Fruit fly (Drosophila melanogaster) whole organism, embryonic: ENCODE data around the gene Drsl4.

Experiments used
- Abd-B ChIP-seq: fragments of 200-800 bp; sonication (Bioruptor generic); optimal IDR thresholded peaks from 2 replicates; lab custom pipeline; 2018; ENCODE audit warnings: missing biosample characterization, mild to moderate bottlenecking, missing genetic modification characterization, moderate library complexity
- Atf3 ChIP-seq: fragments of 200-800 bp; sonication (Bioruptor generic); optimal IDR thresholded peaks from 3 replicates; lab custom pipeline; 2016; ENCODE audit warnings: missing biosample characterization, missing genetic modification characterization
- BEAF-32 ChIP-seq: fragments of 200-800 bp; sonication (Bioruptor generic); optimal IDR thresholded peaks from 3 replicates; lab custom pipeline; 2017; ENCODE audit warnings: missing biosample characterization, missing genetic modification characterization, mild to moderate bottlenecking, moderate library complexity, missing genetic modification reagents
- C15 ChIP-seq: fragments of 200-800 bp; sonication (Bioruptor generic); IDR thresholded peaks from 3 replicates; pipeline ENCODE4 v1.3.6; 2022; ENCODE audit warnings: missing biosample characterization, missing genetic modification characterization
- CG10274 ChIP-seq: fragments of 200-800 bp; sonication (Bioruptor generic); optimal IDR thresholded peaks from 3 replicates; lab custom pipeline; 2017; ENCODE audit warnings: missing biosample characterization, mild to moderate bottlenecking, missing genetic modification characterization
- CG10462 ChIP-seq: fragments of 200-800 bp; sonication (Bioruptor generic); optimal IDR thresholded peaks from 2 replicates; lab custom pipeline; 2016; ENCODE audit warnings: missing biosample characterization, missing genetic modification characterization
- CG10543 ChIP-seq: fragments of 200-800 bp; sonication (Bioruptor generic); optimal IDR thresholded peaks from 3 replicates; lab custom pipeline; 2017; ENCODE audit warnings: missing biosample characterization, mild to moderate bottlenecking, missing genetic modification characterization, moderate library complexity
- CG11456 ChIP-seq: fragments of 200-800 bp; sonication (Bioruptor generic); IDR thresholded peaks from 3 replicates; pipeline ENCODE4 v1.3.6; 2022; ENCODE audit warnings: missing biosample characterization, missing genetic modification characterization
- CG11696 ChIP-seq: fragments of 200-800 bp; sonication (Bioruptor generic); IDR thresholded peaks from 2 replicates; pipeline ENCODE4 v1.3.6; 2022; ENCODE audit warnings: missing biosample characterization, missing genetic modification characterization
- CG13296 ChIP-seq: fragments of 200-800 bp; sonication (Bioruptor generic); optimal IDR thresholded peaks from 3 replicates; lab custom pipeline; 2018; ENCODE audit warnings: missing biosample characterization, mild to moderate bottlenecking, missing genetic modification characterization
- CG14441 ChIP-seq: fragments of 200-800 bp; sonication (Bioruptor generic); IDR thresholded peaks from 2 replicates; pipeline ENCODE4 v1.3.6; 2022; ENCODE audit warnings: missing biosample characterization, missing genetic modification characterization
- CG15479 ChIP-seq: fragments of 200-800 bp; sonication (Bioruptor generic); optimal IDR thresholded peaks from 3 replicates; lab custom pipeline; 2019; ENCODE audit warnings: missing biosample characterization, mild to moderate bottlenecking, missing genetic modification characterization, moderate library complexity
- CG15514 ChIP-seq: fragments of 200-800 bp; sonication (Bioruptor generic); optimal IDR thresholded peaks from 3 replicates; lab custom pipeline; 2017; ENCODE audit warnings: missing biosample characterization, missing genetic modification characterization, mild to moderate bottlenecking, moderate library complexity, missing genetic modification reagents
- CG16779 ChIP-seq: fragments of 200-800 bp; sonication (Bioruptor generic); IDR thresholded peaks from 2 replicates; pipeline ENCODE4 v1.3.6; 2022; ENCODE audit warnings: missing biosample characterization, missing genetic modification characterization
- CG16815 ChIP-seq: fragments of 200-800 bp; sonication (Bioruptor generic); optimal IDR thresholded peaks from 3 replicates; lab custom pipeline; 2017; ENCODE audit warnings: missing biosample characterization, mild to moderate bottlenecking, missing genetic modification characterization
- CG17912 ChIP-seq: fragments of 200-800 bp; sonication (Bioruptor generic); optimal IDR thresholded peaks from 2 replicates; lab custom pipeline; 2018; ENCODE audit warnings: missing biosample characterization, mild to moderate bottlenecking, missing genetic modification characterization
- CG18599 ChIP-seq: fragments of 200-800 bp; sonication (Bioruptor generic); optimal IDR thresholded peaks from 3 replicates; lab custom pipeline; 2017; ENCODE audit warnings: missing biosample characterization, missing genetic modification characterization, mild to moderate bottlenecking, moderate library complexity, missing genetic modification reagents
- CG2129 ChIP-seq: fragments of 200-800 bp; sonication (Bioruptor generic); IDR thresholded peaks from 2 replicates; pipeline ENCODE4 v1.3.6; 2022; ENCODE audit warnings: missing biosample characterization, missing genetic modification characterization; ENCODE audit not compliant: partially characterized antibody
- CG31224 ChIP-seq: fragments of 200-800 bp; sonication (Bioruptor generic); IDR thresholded peaks from 2 replicates; pipeline ENCODE4 v1.3.6; 2022; ENCODE audit warnings: missing biosample characterization, missing genetic modification characterization
- CG34376 ChIP-seq: fragments of 200-800 bp; sonication (Bioruptor generic); optimal IDR thresholded peaks from 2 replicates; lab custom pipeline; 2018; ENCODE audit warnings: missing biosample characterization, mild to moderate bottlenecking, missing genetic modification characterization
- CG43689 ChIP-seq: fragments of 200-800 bp; sonication (Bioruptor generic); IDR thresholded peaks from 2 replicates; pipeline ENCODE4 v1.3.6; 2022; ENCODE audit warnings: missing biosample characterization, missing genetic modification characterization
- CG6765 ChIP-seq: fragments of 200-800 bp; sonication (Bioruptor generic); optimal IDR thresholded peaks from 3 replicates; lab custom pipeline; 2017; ENCODE audit warnings: missing biosample characterization, mild to moderate bottlenecking, missing genetic modification characterization
- CG7745 ChIP-seq: fragments of 200-800 bp; sonication (Bioruptor generic); optimal IDR thresholded peaks from 2 replicates; lab custom pipeline; 2018; ENCODE audit warnings: missing biosample characterization, mild to moderate bottlenecking, missing genetic modification characterization, moderate library complexity
- D19A ChIP-seq: fragments of 200-800 bp; optimal IDR thresholded peaks from 3 replicates; lab custom pipeline; 2019; ENCODE audit warnings: missing biosample characterization, mild to moderate bottlenecking, missing genetic modification characterization, moderate library complexity
- Doc2 ChIP-seq: fragments of 200-800 bp; sonication (Bioruptor generic); IDR thresholded peaks from 2 replicates; pipeline ENCODE4 v1.3.6; 2022; ENCODE audit warnings: missing biosample characterization, missing genetic modification characterization
- E2f2 ChIP-seq: fragments of 200-800 bp; sonication (Bioruptor generic); IDR thresholded peaks from 2 replicates; pipeline ENCODE4 v1.3.6; 2022; ENCODE audit warnings: missing biosample characterization, missing genetic modification characterization
- Med ChIP-seq: fragments of 200-800 bp; sonication (Bioruptor generic); peaks from one replicate; lab custom pipeline; 2016; ENCODE audit warnings: missing biosample characterization, missing genetic modification characterization, mild to moderate bottlenecking, inconsistent platforms, moderate library complexity
- Nf-YC ChIP-seq: fragments of 200-800 bp; optimal IDR thresholded peaks from 3 replicates; lab custom pipeline; 2019; ENCODE audit warnings: missing biosample characterization, mild to moderate bottlenecking, missing genetic modification characterization, moderate library complexity
- Pdp1 ChIP-seq, 2 experiments: fragments of 200-800 bp; sonication (Bioruptor generic); optimal IDR thresholded peaks; 3 replicates each; lab custom pipeline; 2016; ENCODE audit warnings: missing biosample characterization in 2 of 2, missing genetic modification characterization in 2 of 2, mild to moderate bottlenecking in 1 of 2, moderate library complexity in 1 of 2
- Rfx ChIP-seq: fragments of 200-800 bp; sonication (Bioruptor generic); IDR thresholded peaks from 2 replicates; pipeline ENCODE4 v1.3.6; 2022; ENCODE audit warnings: missing biosample characterization, missing genetic modification characterization
- Side ChIP-seq: fragments of 200-800 bp; sonication (Bioruptor generic); optimal IDR thresholded peaks from 2 replicates; lab custom pipeline; 2016; ENCODE audit warnings: missing biosample characterization, missing genetic modification characterization
- Sox102F ChIP-seq: fragments of 200-800 bp; sonication (Bioruptor generic); optimal IDR thresholded peaks from 2 replicates; lab custom pipeline; 2018; ENCODE audit warnings: missing biosample characterization, mild to moderate bottlenecking, missing genetic modification characterization, moderate library complexity
- bbx ChIP-seq: fragments of 200-800 bp; sonication (Bioruptor generic); IDR thresholded peaks from 2 replicates; pipeline ENCODE4 v1.3.6; 2022; ENCODE audit warnings: missing biosample characterization, missing genetic modification characterization; ENCODE audit not compliant: partially characterized antibody
- br ChIP-seq: fragments of >200 bp; optimal IDR thresholded peaks from 2 replicates; lab custom pipeline; 2017
- caup ChIP-seq: fragments of 200-800 bp; sonication (Bioruptor generic); optimal IDR thresholded peaks from 3 replicates; lab custom pipeline; 2017; ENCODE audit warnings: missing biosample characterization, mild to moderate bottlenecking, missing genetic modification characterization, moderate library complexity; ENCODE audit not compliant: severe bottlenecking
- chinmo ChIP-seq: fragments of 200-800 bp; sonication (Bioruptor generic); IDR thresholded peaks from 4 replicates; pipeline ENCODE4 v1.3.6; 2022; ENCODE audit warnings: missing biosample characterization, missing genetic modification characterization; ENCODE audit not compliant: partially characterized antibody
- cwo ChIP-seq: fragments of 200-800 bp; sonication (Bioruptor generic); optimal IDR thresholded peaks from 3 replicates; lab custom pipeline; 2017; ENCODE audit warnings: missing biosample characterization, missing genetic modification characterization, mild to moderate bottlenecking, moderate library complexity, missing genetic modification reagents
- dan ChIP-seq: fragments of 200-800 bp; sonication (Bioruptor generic); IDR thresholded peaks from 2 replicates; pipeline ENCODE4 v1.3.6; 2022; ENCODE audit warnings: missing biosample characterization, missing genetic modification characterization
- dm ChIP-seq: fragments of 200-800 bp; sonication (Bioruptor generic); optimal IDR thresholded peaks from 3 replicates; lab custom pipeline; 2016; ENCODE audit warnings: missing biosample characterization, missing genetic modification characterization
- exex ChIP-seq: fragments of 200-800 bp; sonication (Bioruptor generic); optimal IDR thresholded peaks from 4 replicates; lab custom pipeline; 2018; ENCODE audit warnings: missing biosample characterization, mild to moderate bottlenecking, missing genetic modification characterization, moderate library complexity
- ind ChIP-seq: fragments of 200-800 bp; sonication (Bioruptor generic); optimal IDR thresholded peaks from 3 replicates; lab custom pipeline; 2016; ENCODE audit warnings: missing biosample characterization, missing genetic modification characterization
- ken ChIP-seq: fragments of 200-800 bp; sonication (Bioruptor generic); IDR thresholded peaks from 3 replicates; pipeline ENCODE4 v1.3.6; 2022; ENCODE audit warnings: missing biosample characterization, missing genetic modification characterization
- lab ChIP-seq: fragments of 200-800 bp; sonication (Bioruptor generic); optimal IDR thresholded peaks from 3 replicates; lab custom pipeline; 2017; ENCODE audit warnings: missing biosample characterization, missing genetic modification characterization, mild to moderate bottlenecking, moderate library complexity, missing genetic modification reagents
- mirr ChIP-seq: fragments of 200-800 bp; sonication (Bioruptor generic); optimal IDR thresholded peaks from 3 replicates; lab custom pipeline; 2018; ENCODE audit warnings: missing biosample characterization, mild to moderate bottlenecking, missing genetic modification characterization
- sens ChIP-seq: fragments of 200-800 bp; sonication (Bioruptor generic); peaks from one replicate; lab custom pipeline; 2016; ENCODE audit warnings: missing biosample characterization, missing genetic modification characterization
- sim ChIP-seq: fragments of 200-800 bp; sonication (Bioruptor generic); IDR thresholded peaks from 2 replicates; pipeline ENCODE4 v1.3.6; 2022; ENCODE audit warnings: missing biosample characterization, missing genetic modification characterization
- sug ChIP-seq: fragments of 200-800 bp; optimal IDR thresholded peaks from 2 replicates; lab custom pipeline; 2019; ENCODE audit warnings: missing biosample characterization, mild to moderate bottlenecking, missing genetic modification characterization, moderate library complexity
- vnd ChIP-seq: fragments of 200-800 bp; sonication (Bioruptor generic); IDR thresholded peaks from 3 replicates; pipeline ENCODE4 v1.3.6; 2022; ENCODE audit warnings: missing biosample characterization, missing genetic modification characterization; ENCODE audit not compliant: partially characterized antibody

The Drsl4 gene

dm6 chr3L:3308676-3309613 is 6.5 kb upstream of the Drsl4 start (continued):
- TF ChIP-seq CG18599 (GFP tag; lab: Kevin White, UChicago) (peak; percentile 30), E2f2 (no peak), Sox102F (GFP tag; lab: Kevin White, UChicago) (no peak), CG17912 (no peak), cwo (GFP tag; lab: Kevin White, UChicago) (peak; percentile 92), CG11456 (GFP tag; lab: Robert Waterston, UW) (no peak), D19A (tag; lab: Kevin White, UChicago) (no peak), BEAF-32 (GFP tag; lab: Kevin White, UChicago) (no peak), Atf3 (GFP tag; lab: Kevin White, UChicago) (no peak), CG31224 (GFP tag; lab: Robert Waterston, UW) (no peak), CG10462 (GFP tag; lab: Kevin White, UChicago) (no peak), CG13296 (GFP tag; lab: Kevin White, UChicago) (peak; percentile 24), CG10543 (GFP tag; lab: Kevin White, UChicago) (peak; percentile 63), CG43689 (GFP tag; lab: Robert Waterston, UW) (no peak), sens (GFP tag; lab: Kevin White, UChicago) (peak; percentile 20), ken (GFP tag; lab: Robert Waterston, UW) (no peak), CG16815 (GFP tag; lab: Kevin White, UChicago) (no peak), CG6765 (GFP tag; lab: Kevin White, UChicago) (peak; percentile 36), Med (GFP tag; lab: Kevin White, UChicago) (peak; percentile 75), CG10274 (GFP tag; lab: Kevin White, UChicago) (no peak), caup (GFP tag; lab: Kevin White, UChicago) (peak; percentile 41), exex (tag; lab: Kevin White, UChicago) (peak; percentile 69), br (lab: Kevin White, UChicago) (no peak), lab (peak; percentile 34), CG16779 (no peak), sim (GFP tag; lab: Robert Waterston, UW) (no peak), ind (no peak), vnd (GFP tag; lab: Robert Waterston, UW) (0 out of 3 replicates have a peak, but pooled peaks have one; percentile 23), dm (GFP tag; lab: Kevin White, UChicago) (peak; percentile 21), CG7745 (tag; lab: Kevin White, UChicago) (no peak), sug (tag; lab: Kevin White, UChicago) (peak; percentile 76), Abd-B (GFP tag; lab: Kevin White, UChicago) (no peak), dan (GFP tag; lab: Robert Waterston, UW) (no peak), bbx (GFP tag; lab: Robert Waterston, UW) (no peak), chinmo (GFP tag; lab: Robert Waterston, UW) (peak; percentile 86; the same call in 1 of the 4 replicates), Pdp1 (GFP tag; optimal IDR thresholded peaks at IDR 0.05; lab: Kevin White, UChicago) (peak in 1 of 2 experiments; percentile 95), CG11696 (GFP tag; lab: Robert Waterston, UW) (no peak), Nf-YC (peak; percentile 95), Doc2 (GFP tag; lab: Robert Waterston, UW) (no peak), CG2129 (no peak), mirr (GFP tag; lab: Kevin White, UChicago) (peak; percentile 26), CG15479 (GFP tag; lab: Kevin White, UChicago) (peak; percentile 91), CG14441 (GFP tag; lab: Robert Waterston, UW) (no peak), CG34376 (GFP tag; lab: Kevin White, UChicago) (peak; percentile 56), Side (GFP tag; lab: Kevin White, UChicago) (no peak), C15 (GFP tag; lab: Robert Waterston, UW) (no peak), CG15514 (GFP tag; lab: Kevin White, UChicago) (no peak), Rfx (GFP tag; lab: Robert Waterston, UW) (0 out of 2 replicates have a peak, but pooled peaks have one; percentile 3)
